Fruit fly (Drosophila melanogaster): ENCODE data around the gene CG42830.

Gene CG42830

DNA sequence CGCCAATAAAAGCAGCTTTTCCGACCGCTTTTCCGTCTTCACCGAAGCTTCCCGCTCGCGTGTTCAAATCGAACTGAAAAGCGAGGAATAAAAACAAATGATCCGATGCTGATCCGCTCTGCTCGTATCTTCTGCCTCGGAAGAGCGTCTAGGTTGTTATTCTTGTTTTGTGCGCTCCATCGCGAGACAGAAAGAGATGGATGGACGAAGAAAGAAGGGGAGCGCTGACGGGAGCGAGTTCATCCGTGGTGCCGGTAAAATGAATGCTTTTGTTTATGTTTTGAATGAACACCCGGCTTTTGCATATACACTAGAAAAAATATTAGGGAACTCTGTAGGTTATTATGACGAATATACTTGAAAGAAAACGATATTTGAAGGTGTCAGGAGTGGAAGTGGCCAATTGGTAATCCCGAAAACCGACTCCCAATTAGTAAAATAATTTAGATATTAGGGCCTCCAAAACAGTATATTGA, 34.1 kb downstream of the CG42830 start, which contains the start of gene CadN (continued):
- peak; percentile 70 for TF ChIP-seq vvl (GFP tag; IDR thresholded peaks at IDR 0.05)
- peak; percentile 11 for TF ChIP-seq Dp (GFP tag; optimal IDR thresholded peaks at IDR 0.05)
- peak; percentile 12; the same call in 1 of the 2 replicates for TF ChIP-seq crol (GFP tag; IDR thresholded peaks at IDR 0.05)
- TF ChIP-seq NC2β (GFP tag; optimal IDR thresholded peaks at IDR 0.05): no peak
- TF ChIP-seq CG12769 (tag; optimal IDR thresholded peaks at IDR 0.05): peak; percentile 86
- no peak for TF ChIP-seq mirr (GFP tag; optimal IDR thresholded peaks at IDR 0.05)
- TF ChIP-seq abd-A (tag; optimal IDR thresholded peaks at IDR 0.05): peak; percentile 10
- TF ChIP-seq sens (GFP tag): peak; percentile 78
- TF ChIP-seq Deaf1 (tag; optimal IDR thresholded peaks at IDR 0.05): peak; percentile 87
- TF ChIP-seq CG4617 (GFP tag; optimal IDR thresholded peaks at IDR 0.05; ENCODE audit: borderline replicate concordance): no peak
- TF ChIP-seq Abd-B (GFP tag; optimal IDR thresholded peaks at IDR 0.05): no peak
- TF ChIP-seq CG32532 (GFP tag; IDR thresholded peaks at IDR 0.05): no peak
- TF ChIP-seq bsh (GFP tag; optimal IDR thresholded peaks at IDR 0.05): peak; percentile 50 to 89
- no peak for TF ChIP-seq HLH3B (GFP tag; IDR thresholded peaks at IDR 0.05)
- no peak for TF ChIP-seq yki (optimal IDR thresholded peaks at IDR 0.05)
- TF ChIP-seq CG6791 (GFP tag; IDR thresholded peaks at IDR 0.05; ENCODE audit: partially characterized antibody): no peak
- TF ChIP-seq ara (GFP tag; IDR thresholded peaks at IDR 0.05): peak; percentile 6; the same call in 1 of the 2 replicates
- TF ChIP-seq psq (GFP tag; optimal IDR thresholded peaks at IDR 0.05): no peak
- TF ChIP-seq Hr51 (GFP tag; optimal IDR thresholded peaks at IDR 0.05): peak in 1 of 2 experiments; percentile 29
- TF ChIP-seq CG11504 (tag; optimal IDR thresholded peaks at IDR 0.05): peak; percentile 35
- peak; percentile 12 for TF ChIP-seq CG3163 (GFP tag; optimal IDR thresholded peaks at IDR 0.05)
- peak; percentile 30; the same call in 1 of the 4 replicates for TF ChIP-seq Dll (GFP tag; IDR thresholded peaks at IDR 0.05; ENCODE audit: partially characterized antibody)
- peak; percentile 1 for TF ChIP-seq bcd (GFP tag; optimal IDR thresholded peaks at IDR 0.05)
- no peak for TF ChIP-seq Nf-YB (GFP tag; optimal IDR thresholded peaks at IDR 0.05)
- peak; percentile 60 for TF ChIP-seq gem (tag; optimal IDR thresholded peaks at IDR 0.05)
- no peak for TF ChIP-seq exex (tag; optimal IDR thresholded peaks at IDR 0.05)
- TF ChIP-seq CG2120 (GFP tag; optimal IDR thresholded peaks at IDR 0.05): peak; percentile 8
- peak; percentile 35 for TF ChIP-seq dmrt11E (tag; optimal IDR thresholded peaks at IDR 0.05)
- TF ChIP-seq Sox102F (GFP tag; optimal IDR thresholded peaks at IDR 0.05): peak; percentile 46
- TF ChIP-seq CG31388 (GFP tag; optimal IDR thresholded peaks at IDR 0.05): no peak
- TF ChIP-seq grau (tag; optimal IDR thresholded peaks at IDR 0.05): peak; percentile 13
- TF ChIP-seq CG10431 (GFP tag; optimal IDR thresholded peaks at IDR 0.05): no peak
- TF ChIP-seq CG2199 (GFP tag; IDR thresholded peaks at IDR 0.05): 0 out of 3 replicates have a peak, but pooled peaks have one; percentile 19
- no peak for TF ChIP-seq CG12391 (tag; optimal IDR thresholded peaks at IDR 0.05)
- no peak for TF ChIP-seq pho (GFP tag; optimal IDR thresholded peaks at IDR 0.05)
- peak; percentile 11 for TF ChIP-seq dmrt99B (tag; optimal IDR thresholded peaks at IDR 0.05)
- TF ChIP-seq ab (GFP tag; optimal IDR thresholded peaks at IDR 0.05): no peak
- TF ChIP-seq Xbp1 (GFP tag; optimal IDR thresholded peaks at IDR 0.05): peak; percentile 21
- no peak for TF ChIP-seq CG5180 (GFP tag; optimal IDR thresholded peaks at IDR 0.05)
- TF ChIP-seq chn (GFP tag; optimal IDR thresholded peaks at IDR 0.05): no peak
- TF ChIP-seq CG17359 (tag; optimal IDR thresholded peaks at IDR 0.05): peak; percentile 32
- peak; percentile 18 for TF ChIP-seq Ssrp (tag; optimal IDR thresholded peaks at IDR 0.05)
- no peak for TF ChIP-seq CG10321 (GFP tag; IDR thresholded peaks at IDR 0.05)
- peak; percentile 33 for TF ChIP-seq CG2712 (tag; optimal IDR thresholded peaks at IDR 0.05)
- 0 out of 2 replicates have a peak, but pooled peaks have one; percentile 16 for TF ChIP-seq Ptx1 (GFP tag; IDR thresholded peaks at IDR 0.05)
- no peak for TF ChIP-seq da (GFP tag; optimal IDR thresholded peaks at IDR 0.05)
- TF ChIP-seq HLHmδ (GFP tag; optimal IDR thresholded peaks at IDR 0.05): peak; percentile 0
- peak; percentile 15 for TF ChIP-seq Asciz (GFP tag; optimal IDR thresholded peaks at IDR 0.05)
- no peak for TF ChIP-seq hkb (optimal IDR thresholded peaks at IDR 0.05)
- TF ChIP-seq hkb (GFP tag; IDR thresholded peaks at IDR 0.05): 0 out of 2 replicates have a peak, but pooled peaks have one; percentile 27

Measured in whole organism, embryonic.